Worm (Caenorhabditis elegans): ENCODE measurements around the gene F13H8.2.

DNA sequence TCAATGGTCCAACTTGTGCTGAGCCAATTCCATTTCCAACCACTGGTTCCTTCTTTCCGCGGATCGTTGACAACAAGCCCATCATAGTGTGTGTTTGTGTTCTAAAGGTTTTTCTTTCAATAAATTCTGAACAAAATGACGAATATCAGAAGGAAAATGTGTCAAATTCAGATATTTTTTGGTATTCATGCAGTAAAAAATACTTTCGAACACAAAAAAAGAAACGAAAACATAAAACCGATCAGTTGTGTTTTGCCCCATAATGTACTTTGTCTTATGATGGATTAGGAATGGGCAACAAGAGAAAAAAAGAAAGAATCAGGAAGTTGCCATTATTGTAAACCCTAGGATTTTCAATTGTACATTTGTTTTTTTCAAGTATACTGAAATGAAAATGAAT lies 39.0 kb downstream of the F13H8.2 start, which contains the start of gene glb-10:
- no peak for TF ChIP-seq him-1 (tag; optimal IDR thresholded peaks at IDR 0.05)
- no peak for TF ChIP-seq dao-5 (tag; optimal IDR thresholded peaks at IDR 0.05)

Data from whole organism, L4/young adult.